Fruit fly (Drosophila melanogaster): ENCODE results near the gene CG3868.

Gene CG3868

DNA sequence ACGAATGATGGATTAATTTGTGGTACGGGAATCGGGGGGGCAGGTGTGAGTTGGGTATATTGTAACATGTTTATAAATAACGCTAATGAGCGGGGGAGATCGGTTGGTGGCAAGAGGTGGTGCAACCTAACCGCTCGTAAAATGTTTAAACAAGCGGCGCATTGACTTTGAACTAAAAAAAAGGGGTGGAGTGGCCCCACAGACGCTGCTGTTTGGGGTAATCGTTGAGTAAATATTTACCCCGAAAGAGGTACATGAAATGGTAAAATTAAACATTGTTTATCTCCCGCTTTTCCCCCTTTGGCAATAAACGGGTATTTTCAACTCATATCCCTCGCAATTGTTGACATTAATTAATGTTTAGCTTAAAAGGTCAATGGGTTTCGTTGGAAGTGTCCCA, 36.4 kb downstream of the CG3868 start (continued):
- TF ChIP-seq scrt (GFP tag; optimal IDR thresholded peaks at IDR 0.05) (peak; percentile 23), CG10366 (GFP tag; IDR thresholded peaks at IDR 0.05) (peak; percentile 16; the same call in 1 of the 2 replicates), CG3163 (GFP tag; optimal IDR thresholded peaks at IDR 0.05) (no peak), salm (tag; optimal IDR thresholded peaks at IDR 0.05) (peak; percentile 77), Camta (GFP tag; optimal IDR thresholded peaks at IDR 0.05) (no peak), CG4707 (GFP tag; optimal IDR thresholded peaks at IDR 0.05) (peak; percentile 72), HLHmδ (GFP tag; optimal IDR thresholded peaks at IDR 0.05) (peak; percentile 10), Fer3 (tag; optimal IDR thresholded peaks at IDR 0.05) (peak; percentile 12), wor (GFP tag; IDR thresholded peaks at IDR 0.05) (no peak), CG17612 (GFP tag; IDR thresholded peaks at IDR 0.05) (no peak), CG7556 (GFP tag; optimal IDR thresholded peaks at IDR 0.05) (peak; percentile 46), disco-r (GFP tag; optimal IDR thresholded peaks at IDR 0.05) (no peak), Ptx1 (GFP tag; IDR thresholded peaks at IDR 0.05) (peak; percentile 27; the same call in 1 of the 2 replicates), eyg (GFP tag; optimal IDR thresholded peaks at IDR 0.05) (no peak), CG16779 (GFP tag; IDR thresholded peaks at IDR 0.05) (no peak), tna (GFP tag; IDR thresholded peaks at IDR 0.05; ENCODE audit: partially characterized antibody) (no peak), oc (tag; optimal IDR thresholded peaks at IDR 0.05) (peak; percentile 64), CG8359 (GFP tag; optimal IDR thresholded peaks at IDR 0.05; ENCODE audit: borderline replicate concordance) (peak; percentile 72), CG10321 (GFP tag; IDR thresholded peaks at IDR 0.05) (no peak), CG13624 (GFP tag; optimal IDR thresholded peaks at IDR 0.05) (no peak), Hsf (GFP tag; optimal IDR thresholded peaks at IDR 0.05) (peak; percentile 14), nmo (GFP tag; optimal IDR thresholded peaks at IDR 0.05) (peak; percentile 16), danr (GFP tag; IDR thresholded peaks at IDR 0.05) (no peak), pb (GFP tag; optimal IDR thresholded peaks at IDR 0.05) (peak; percentile 29), Sin3A (optimal IDR thresholded peaks at IDR 0.05) (no peak), gro (GFP tag; optimal IDR thresholded peaks at IDR 0.05) (peak; percentile 30), CG12391 (tag; optimal IDR thresholded peaks at IDR 0.05) (peak; percentile 36), CG3065 (GFP tag; optimal IDR thresholded peaks at IDR 0.05) (no peak), Dref (GFP tag; IDR thresholded peaks at IDR 0.05) (no peak), Myb (GFP tag; optimal IDR thresholded peaks at IDR 0.05) (no peak), CG11398 (GFP tag; optimal IDR thresholded peaks at IDR 0.05) (peak; percentile 11), vnd (GFP tag; IDR thresholded peaks at IDR 0.05; ENCODE audit: partially characterized antibody) (no peak), eve (GFP tag; optimal IDR thresholded peaks at IDR 0.05) (no peak), cad (GFP tag; optimal IDR thresholded peaks at IDR 0.05) (no peak), sqz (GFP tag; optimal IDR thresholded peaks at IDR 0.05) (peak; percentile 83), pita (GFP tag; optimal IDR thresholded peaks at IDR 0.05) (no peak), CG33557 (GFP tag; optimal IDR thresholded peaks at IDR 0.05) (peak; percentile 84), MBD-R2 (GFP tag; IDR thresholded peaks at IDR 0.05) (no peak), HmgZ (tag; optimal IDR thresholded peaks at IDR 0.05) (peak; percentile 6), HmgD (GFP tag; optimal IDR thresholded peaks at IDR 0.05) (no peak), wek (GFP tag; optimal IDR thresholded peaks at IDR 0.05) (peak; percentile 77), sim (GFP tag; IDR thresholded peaks at IDR 0.05) (no peak), CG30020 (tag; optimal IDR thresholded peaks at IDR 0.05) (no peak), lbe (GFP tag; optimal IDR thresholded peaks at IDR 0.05) (no peak), Abd-B (GFP tag; optimal IDR thresholded peaks at IDR 0.05) (no peak), ems (GFP tag; optimal IDR thresholded peaks at IDR 0.05) (no peak), ap (GFP tag; IDR thresholded peaks at IDR 0.05) (no peak), CG18011 (GFP tag; optimal IDR thresholded peaks at IDR 0.05) (no peak), dm (GFP tag; optimal IDR thresholded peaks at IDR 0.05) (no peak), en (GFP tag; optimal IDR thresholded peaks at IDR 0.05) (peak; percentile 23), CG1602 (GFP tag; optimal IDR thresholded peaks at IDR 0.05) (peak; percentile 17), CG9932 (GFP tag; IDR thresholded peaks at IDR 0.05) (no peak), CG1529 (GFP tag; optimal IDR thresholded peaks at IDR 0.05) (peak; percentile 85)
